Fruit fly (Drosophila melanogaster) whole organism, larva: ENCODE results near the gene CG32086.
"Not testable (repeated sequence)": the region's sequence is repeated elsewhere in the genome, so short reads cannot be mapped to it uniquely, and the experiment has no call there.

ENCODE experiments used
- noc ChIP-seq: fragments of 200-800 bp; sonication (Bioruptor generic); optimal IDR thresholded peaks from 3 replicates; lab custom pipeline; 2019; ENCODE audit warnings: missing biosample characterization, mild to moderate bottlenecking, missing genetic modification characterization, moderate library complexity

The CG32086 gene

dm6 chr3L:11599965-11600420 lies 16.1 kb upstream of the CG32086 start, which contains the start of the genes CG14137 and CG46394:
Gene CG14137 (minus strand): TSS chr3L:11600065.
Gene CG46394 (plus strand): TSS chr3L:11600370.
- TF ChIP-seq noc, result no peak

- no peak for TF ChIP-seq noc
These were observed 15.4 kb upstream of the CG32086 start for dm6 chr3L:11599255-11599654.

- TF ChIP-seq noc, result no peak
These were observed 12.9 kb upstream of the CG32086 start, which contains the start of gene CG7368 for dm6 chr3L:11596585-11597252. Gene CG7368 (plus strand): TSS chr3L:11597202.

- no peak for TF ChIP-seq noc
These were observed 9.9 kb upstream of the CG32086 start for dm6 chr3L:11593778-11594177.

DNA sequence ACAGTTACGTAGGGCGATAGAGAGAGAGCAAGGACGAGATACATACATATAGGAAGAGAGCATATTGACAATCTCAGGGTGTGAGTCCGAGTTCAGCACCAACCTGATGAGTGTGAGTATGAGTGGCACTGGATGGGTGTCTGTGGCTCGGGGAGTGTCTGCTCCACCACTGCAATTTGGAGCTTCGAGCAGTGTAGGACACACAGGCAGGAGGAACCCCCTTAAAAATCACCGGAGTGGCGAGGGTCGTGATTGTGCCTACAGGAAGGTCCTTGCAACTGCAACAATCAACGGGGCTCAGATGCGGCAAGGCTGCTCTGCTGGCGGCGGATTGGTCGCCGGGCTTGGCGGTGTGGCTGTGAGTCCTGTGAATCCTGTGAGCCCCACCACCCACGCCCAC lies 7.9 kb upstream of the CG32086 start:
- no peak for TF ChIP-seq noc

DNA sequence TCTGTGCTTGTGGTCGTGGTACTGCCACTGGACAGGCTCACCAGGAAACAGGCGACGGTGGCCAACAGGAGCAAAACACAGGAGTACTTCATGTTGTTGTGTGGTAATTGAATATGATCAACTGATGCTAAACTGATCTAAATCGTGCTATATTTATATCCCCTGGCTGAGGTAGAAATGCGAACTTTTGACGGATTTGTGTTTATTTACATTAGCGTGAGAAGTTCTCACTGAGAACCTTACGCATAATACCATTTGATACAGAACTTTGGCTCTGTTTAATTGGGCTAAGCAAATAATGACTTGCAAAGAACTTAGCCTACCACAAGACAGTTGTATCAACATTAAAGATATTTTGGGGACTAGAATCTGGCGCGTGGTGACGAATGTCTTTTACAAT lies 7.3 kb upstream of the CG32086 start, which contains the start of gene CG33268:
CG33268 (minus strand) TSS at position 101 of the 400 bp plus-strand sequence.
- no peak for TF ChIP-seq noc

- not testable (repeated sequence) for TF ChIP-seq noc
These were observed 5.5 kb upstream of the CG32086 start, which contains the start of gene CG7377 for dm6 chr3L:11589395-11589794. Gene CG7377 (plus strand): TSS chr3L:11589695.

DNA sequence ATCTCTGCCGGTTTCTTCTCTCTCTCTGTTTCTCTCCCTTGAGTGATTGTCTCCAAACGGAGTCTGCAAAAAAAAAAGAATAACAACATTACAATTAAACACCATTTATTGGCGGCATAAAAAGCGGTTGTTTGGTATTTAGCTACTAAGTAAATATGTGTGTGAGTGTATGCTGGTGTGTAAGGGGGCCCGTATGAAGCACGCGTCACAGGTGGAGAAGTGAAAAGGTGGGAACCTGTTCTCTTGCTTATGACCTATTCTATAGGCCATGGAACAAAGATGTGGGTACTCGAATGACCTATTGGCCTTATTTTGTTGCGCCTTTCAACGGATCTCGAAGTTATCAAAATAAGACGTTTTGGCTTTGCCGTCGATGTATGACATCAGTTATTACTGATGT lies 4.7 kb upstream of the CG32086 start:
- no peak for TF ChIP-seq noc

DNA sequence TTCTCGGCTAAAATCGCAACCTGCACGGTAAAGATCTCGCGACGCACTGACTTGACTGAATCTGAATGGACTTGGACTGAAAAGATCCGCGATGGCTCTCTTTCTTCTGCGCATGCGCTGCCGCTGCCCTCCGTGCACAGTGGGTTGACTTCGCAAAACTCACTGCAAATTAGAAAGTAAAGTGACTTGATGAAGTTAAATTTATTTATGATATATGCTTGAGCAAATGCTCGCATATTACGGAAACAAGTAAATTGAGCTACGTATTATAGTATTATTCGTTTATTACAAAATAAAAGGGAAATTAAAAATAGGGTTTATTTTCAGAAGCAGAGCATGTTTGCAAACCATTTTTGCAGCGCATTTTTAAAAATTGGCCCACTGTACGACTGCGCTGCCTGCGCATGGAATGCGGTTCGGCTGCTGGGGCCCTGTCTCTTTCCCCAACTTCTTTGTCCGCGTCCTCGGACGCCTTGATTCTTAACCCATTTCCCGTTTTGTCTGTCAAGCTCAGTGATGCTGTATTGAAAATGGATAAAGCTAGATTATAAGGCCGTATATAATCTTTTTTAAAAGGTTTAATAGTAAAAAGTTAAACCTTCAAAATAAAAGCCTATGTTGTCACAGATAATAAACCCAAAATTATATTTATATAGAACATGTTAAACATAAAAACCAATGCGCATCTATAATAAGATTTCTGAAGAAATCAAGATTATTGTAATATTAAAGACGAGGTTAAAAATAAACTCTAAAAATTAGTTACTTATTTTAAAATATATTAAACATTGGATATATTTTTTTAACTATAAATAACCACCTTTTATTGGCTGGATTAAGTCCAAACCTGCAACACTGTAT lies 4.1 kb upstream of the CG32086 start, which contains the start of gene rt:
rt (minus strand) TSS at position 51 of the 861 bp plus-strand sequence.
- no peak for TF ChIP-seq noc

DNA sequence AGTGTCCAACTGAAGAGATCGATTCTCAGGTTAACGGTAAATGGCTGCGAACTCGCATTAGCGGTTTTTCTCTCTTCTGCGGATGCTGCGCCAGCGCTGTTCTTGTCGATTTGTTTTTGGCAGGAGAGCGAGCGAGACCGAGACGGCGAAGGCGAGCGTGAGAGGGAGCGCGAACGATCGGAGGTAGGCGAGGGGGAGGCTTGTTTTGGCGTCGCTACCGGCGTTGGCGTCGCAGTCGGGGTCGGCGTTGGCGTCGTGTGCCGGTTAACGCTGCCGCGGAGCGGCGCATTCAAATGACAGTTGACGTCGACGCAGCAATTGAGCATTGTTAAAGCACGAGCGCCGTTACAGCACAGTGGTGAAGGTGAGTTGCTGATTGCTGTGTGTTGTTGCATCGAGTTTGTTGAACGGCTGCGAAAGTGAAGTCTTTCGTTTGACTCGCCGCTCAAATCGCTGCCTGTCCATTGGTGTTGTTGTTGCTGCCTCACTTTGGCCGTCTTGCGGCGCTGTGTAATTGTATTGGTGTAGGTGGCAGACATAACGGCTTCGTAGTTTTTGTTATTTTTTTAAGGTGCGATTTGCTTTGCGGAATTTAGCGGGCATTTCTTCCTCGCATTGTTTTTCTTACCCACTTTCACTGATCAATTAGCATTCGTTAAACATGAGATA lies 3.1 kb upstream of the CG32086 start:
- no peak for TF ChIP-seq noc

DNA sequence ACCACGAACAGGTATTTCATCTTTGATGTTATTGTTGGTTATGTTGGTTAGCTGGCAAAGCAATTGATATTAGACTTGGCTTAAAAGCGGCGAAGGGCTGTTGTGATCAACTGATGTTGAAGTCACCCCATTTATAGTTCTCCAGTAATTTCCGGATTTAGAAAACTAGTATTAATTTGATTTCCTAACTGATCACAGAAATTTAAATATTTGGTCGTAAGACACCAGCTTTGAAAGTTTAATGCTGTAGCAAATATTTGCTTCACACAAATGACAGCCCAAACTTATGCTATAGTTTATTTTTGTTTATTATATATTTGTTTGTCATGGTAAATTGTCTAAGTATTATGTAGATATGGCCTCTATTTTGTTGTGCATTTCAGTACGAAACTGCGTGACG lies 1.8 kb downstream of the CG32086 start, which contains the start of gene CG33269:
CG33269 (minus strand) TSS at position 101 of the 400 bp plus-strand sequence.
- no peak for TF ChIP-seq noc

dm6 chr3L:11580919-11581318 lies 2.9 kb downstream of the CG32086 start, which contains the start of gene CG43391:
Gene CG43391 (minus strand): TSS chr3L:11581019.
- no peak for TF ChIP-seq noc

DNA sequence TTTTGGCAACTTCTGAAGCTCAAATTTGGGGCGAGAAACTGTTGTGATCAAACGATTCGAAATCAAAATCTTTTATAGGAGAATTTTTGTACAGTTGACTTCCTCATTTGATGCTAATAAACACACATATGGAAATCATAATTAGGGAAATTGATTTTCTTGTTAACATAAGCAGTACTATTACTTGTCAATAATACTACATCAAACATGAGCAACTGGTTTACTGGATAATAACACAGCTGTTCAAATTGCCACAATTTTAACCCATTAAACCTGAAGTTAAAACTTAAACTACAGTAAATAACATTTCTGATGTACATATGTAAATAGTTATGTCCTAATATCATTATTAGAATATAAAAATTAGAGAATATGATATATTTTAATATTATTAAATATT lies 3.9 kb downstream of the CG32086 start, which contains the start of gene CG43390:
CG43390 (minus strand) TSS at position 32 of the 400 bp plus-strand sequence.
- no peak for TF ChIP-seq noc

- no peak for TF ChIP-seq noc
These were observed 5.0 kb downstream of the CG32086 start for dm6 chr3L:11578847-11579246.

DNA sequence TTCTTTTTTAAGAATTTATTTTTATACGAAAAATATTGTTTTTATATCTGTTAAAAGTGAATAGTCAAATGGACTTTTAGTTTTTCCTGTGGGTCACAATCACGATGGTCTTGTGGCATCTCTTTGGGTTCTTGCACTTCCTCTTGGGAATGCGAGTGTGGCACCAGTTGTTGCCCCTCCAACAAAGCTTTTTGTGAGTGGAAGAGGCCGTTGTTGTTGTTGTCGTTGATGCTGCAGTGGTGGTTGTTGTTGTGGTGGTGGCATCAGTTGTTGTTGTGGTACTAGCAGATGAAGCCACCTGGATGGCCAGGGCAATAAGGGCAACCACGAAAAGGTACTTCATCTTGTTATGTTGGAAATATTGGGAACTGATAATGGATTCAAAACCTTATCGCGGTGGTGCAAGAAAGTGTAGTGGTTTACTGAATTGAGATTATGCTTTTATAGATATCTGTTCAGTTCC lies 5.6 kb downstream of the CG32086 start, which contains the start of gene CG33270:
CG33270 (minus strand) TSS at position 413 of the 463 bp plus-strand sequence.
- TF ChIP-seq noc, result no peak

DNA sequence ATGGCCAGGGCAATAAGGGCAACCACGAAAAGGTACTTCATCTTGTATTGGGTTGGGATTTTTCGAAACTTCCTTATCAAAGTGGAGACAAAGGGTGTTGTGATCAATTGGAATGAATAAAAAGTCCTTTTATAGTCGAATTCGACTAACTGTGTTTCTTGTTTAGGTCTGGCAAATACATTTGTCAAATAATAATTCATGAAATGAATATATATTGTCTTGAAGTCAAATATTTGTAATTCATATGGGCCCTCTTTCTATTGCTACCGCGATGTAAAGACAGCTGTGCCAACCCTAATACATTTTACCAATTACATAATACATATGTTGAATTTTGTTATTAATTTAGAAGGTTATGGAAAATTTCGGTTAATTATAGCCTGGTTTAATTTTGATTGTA lies 6.5 kb downstream of the CG32086 start, which contains the start of gene CG33271:
CG33271 (minus strand) TSS at position 101 of the 400 bp plus-strand sequence.
- no peak for TF ChIP-seq noc
